Worm (Caenorhabditis elegans): ENCODE results near the gene R11D1.10.

R11D1.10 gene

ce11 chrV:12736166-12736753 lies 6.9 kb downstream of the R11D1.10 start, which contains the start of gene cky-1:
cky-1 (plus strand) TSS chrV:12736703.
- no peak for TF ChIP-seq ztf-29 (GFP tag; IDR thresholded peaks at IDR 0.05)
- TF ChIP-seq tab-1 (GFP tag; IDR thresholded peaks at IDR 0.05) = no peak
- TF ChIP-seq med-1 (GFP tag; optimal IDR thresholded peaks at IDR 0.05; ENCODE audit: insufficient read depth) = no peak
- no peak for TF ChIP-seq T22C8.4 (GFP tag; IDR thresholded peaks at IDR 0.05)
- TF ChIP-seq klf-2 (GFP tag; conservative IDR thresholded peaks at IDR 0.05) = no peak
- TF ChIP-seq ref-1 (GFP tag; conservative IDR thresholded peaks at IDR 0.05) = no peak
- TF ChIP-seq ztf-23 (GFP tag; IDR thresholded peaks at IDR 0.05) = no peak
- no peak for TF ChIP-seq cog-1 (tag; optimal IDR thresholded peaks at IDR 0.05)
- no peak for TF ChIP-seq flt-1 (GFP tag; IDR thresholded peaks at IDR 0.05)

DNA sequence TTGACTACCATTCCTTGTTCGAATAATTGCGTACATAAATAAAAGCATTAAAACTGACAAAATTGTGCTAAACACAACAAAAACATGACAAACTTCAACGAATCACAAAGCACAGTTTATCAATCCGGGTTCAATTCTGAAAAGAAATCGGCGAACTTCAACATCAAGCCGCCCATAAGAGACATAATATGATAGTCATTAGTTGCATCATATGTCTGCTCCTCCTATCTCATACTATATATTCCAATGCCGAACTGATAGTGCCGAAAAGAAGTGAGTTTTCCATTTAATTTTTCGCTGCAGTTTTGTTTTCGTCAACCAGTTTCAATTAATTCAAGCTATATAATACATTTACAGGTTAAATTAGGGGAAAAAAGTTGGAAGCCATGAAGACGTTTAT lies 12.4 kb downstream of the R11D1.10 start, which contains the start of gene hrg-7:
TSS of gene hrg-7 (plus strand) at position 358 of the 400 bp plus-strand sequence.
- TF ChIP-seq T22C8.4 (GFP tag; IDR thresholded peaks at IDR 0.05) = no peak
- no peak for TF ChIP-seq flt-1 (GFP tag; IDR thresholded peaks at IDR 0.05)
- TF ChIP-seq ztf-29 (GFP tag; IDR thresholded peaks at IDR 0.05) = no peak
- no peak for TF ChIP-seq tab-1 (GFP tag; IDR thresholded peaks at IDR 0.05)
- no peak for TF ChIP-seq cog-1 (tag; optimal IDR thresholded peaks at IDR 0.05)
- no peak for TF ChIP-seq klf-2 (GFP tag; conservative IDR thresholded peaks at IDR 0.05)
- TF ChIP-seq ref-1 (GFP tag; conservative IDR thresholded peaks at IDR 0.05) = no peak

ce11 chrV:12743778-12744502 lies 14.6 kb downstream of the R11D1.10 start:
- no peak for TF ChIP-seq med-1 (GFP tag; optimal IDR thresholded peaks at IDR 0.05; ENCODE audit: insufficient read depth)
- TF ChIP-seq cog-1 (tag; optimal IDR thresholded peaks at IDR 0.05) = no peak
- TF ChIP-seq flt-1 (GFP tag; IDR thresholded peaks at IDR 0.05) = no peak
- no peak for TF ChIP-seq ztf-29 (GFP tag; IDR thresholded peaks at IDR 0.05)
- no peak for TF ChIP-seq T22C8.4 (GFP tag; IDR thresholded peaks at IDR 0.05)
- no peak for TF ChIP-seq klf-2 (GFP tag; conservative IDR thresholded peaks at IDR 0.05)
- no peak for TF ChIP-seq ref-1 (GFP tag; conservative IDR thresholded peaks at IDR 0.05)
- no peak for TF ChIP-seq tab-1 (GFP tag; IDR thresholded peaks at IDR 0.05)

ce11 chrV:12744979-12745378 lies 15.7 kb downstream of the R11D1.10 start, which contains the start of gene C15C8.7:
C15C8.7 (minus strand) TSS chrV:12745050.
- no peak for TF ChIP-seq ztf-29 (GFP tag; IDR thresholded peaks at IDR 0.05)
- TF ChIP-seq tab-1 (GFP tag; IDR thresholded peaks at IDR 0.05) = no peak
- TF ChIP-seq med-1 (GFP tag; optimal IDR thresholded peaks at IDR 0.05; ENCODE audit: insufficient read depth) = no peak
- TF ChIP-seq ztf-23 (GFP tag; IDR thresholded peaks at IDR 0.05) = no peak
- TF ChIP-seq flt-1 (GFP tag; IDR thresholded peaks at IDR 0.05) = no peak
- no peak for TF ChIP-seq cog-1 (tag; optimal IDR thresholded peaks at IDR 0.05)
- no peak for TF ChIP-seq ref-1 (GFP tag; conservative IDR thresholded peaks at IDR 0.05)
- no peak for TF ChIP-seq klf-2 (GFP tag; conservative IDR thresholded peaks at IDR 0.05)
- no peak for TF ChIP-seq T22C8.4 (GFP tag; IDR thresholded peaks at IDR 0.05)

DNA sequence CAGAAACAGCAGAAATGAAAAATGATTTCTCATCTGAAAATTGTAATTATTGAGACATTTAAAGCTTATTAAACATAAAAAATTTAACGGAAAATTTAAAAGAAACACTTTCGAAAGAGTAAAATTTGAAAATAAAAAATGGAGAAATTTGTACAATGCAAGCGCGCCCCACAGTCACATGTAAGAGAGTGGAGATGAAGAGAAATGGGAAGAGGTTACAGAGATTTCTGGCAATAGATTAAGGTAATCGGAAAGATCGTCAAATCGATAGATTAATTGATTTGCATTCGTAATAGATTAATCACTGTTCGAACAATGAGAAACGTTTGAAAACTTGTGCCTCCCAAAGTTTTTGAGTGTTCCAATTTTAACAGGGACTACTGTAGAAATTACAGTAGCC lies 18.1 kb downstream of the R11D1.10 start, which contains the start of gene C15C8.4:
TSS of gene C15C8.4 (minus strand) at position 33 of the 400 bp plus-strand sequence.
- no peak for TF ChIP-seq ztf-29 (GFP tag; IDR thresholded peaks at IDR 0.05)
- TF ChIP-seq cog-1 (tag; optimal IDR thresholded peaks at IDR 0.05) = no peak
- no peak for TF ChIP-seq klf-2 (GFP tag; conservative IDR thresholded peaks at IDR 0.05)

DNA sequence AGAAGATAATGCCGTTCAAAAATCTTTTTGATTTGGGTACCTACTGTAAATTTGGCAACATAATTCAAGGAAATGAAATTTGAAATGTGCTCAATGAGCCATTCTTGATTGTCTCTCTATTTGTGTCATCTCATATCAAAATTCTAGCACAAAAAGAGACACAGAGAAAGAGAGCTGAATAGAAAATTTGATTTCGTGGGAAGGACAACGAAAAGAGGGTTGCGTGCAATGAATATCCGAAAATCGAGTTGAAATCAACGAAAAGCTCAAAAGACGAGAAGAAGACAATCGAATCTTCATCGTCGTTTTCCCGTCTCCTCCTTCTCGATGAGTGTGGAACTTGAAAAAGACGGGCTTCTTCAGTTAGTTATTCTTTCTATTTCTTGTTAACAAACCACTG lies 18.5 kb downstream of the R11D1.10 start, which contains the start of gene C15C8.5:
TSS of gene C15C8.5 (plus strand) at position 152 of the 400 bp plus-strand sequence.
- TF ChIP-seq cog-1 (tag; optimal IDR thresholded peaks at IDR 0.05) = no peak
- TF ChIP-seq ztf-29 (GFP tag; IDR thresholded peaks at IDR 0.05) = no peak
- TF ChIP-seq klf-2 (GFP tag; conservative IDR thresholded peaks at IDR 0.05) = no peak
- no peak for TF ChIP-seq ztf-23 (GFP tag; IDR thresholded peaks at IDR 0.05)
- TF ChIP-seq tab-1 (GFP tag; IDR thresholded peaks at IDR 0.05) = no peak
- TF ChIP-seq ref-1 (GFP tag; conservative IDR thresholded peaks at IDR 0.05) = no peak
- no peak for TF ChIP-seq T22C8.4 (GFP tag; IDR thresholded peaks at IDR 0.05)
- no peak for TF ChIP-seq flt-1 (GFP tag; IDR thresholded peaks at IDR 0.05)
- no peak for TF ChIP-seq med-1 (GFP tag; optimal IDR thresholded peaks at IDR 0.05; ENCODE audit: insufficient read depth)

DNA sequence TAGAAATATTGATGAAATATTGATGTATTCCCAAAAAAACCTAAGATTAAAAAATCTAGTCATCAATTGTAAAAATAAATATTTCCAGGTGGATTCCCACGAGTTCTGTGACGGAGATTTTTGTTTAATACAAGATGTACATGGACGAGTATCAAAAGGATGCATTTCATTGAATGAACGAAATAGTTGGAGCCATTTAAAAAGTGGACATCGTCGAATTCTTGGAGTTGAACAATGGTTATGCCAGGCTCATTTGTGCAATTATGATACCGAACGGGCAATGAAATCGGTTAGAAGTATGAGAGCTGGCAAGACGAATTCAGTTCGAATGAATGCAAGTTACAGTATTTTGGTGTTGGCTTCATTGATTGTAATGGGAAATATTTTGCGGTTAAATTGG lies 20.2 kb downstream of the R11D1.10 start:
- no peak for TF ChIP-seq tab-1 (GFP tag; IDR thresholded peaks at IDR 0.05)

DNA sequence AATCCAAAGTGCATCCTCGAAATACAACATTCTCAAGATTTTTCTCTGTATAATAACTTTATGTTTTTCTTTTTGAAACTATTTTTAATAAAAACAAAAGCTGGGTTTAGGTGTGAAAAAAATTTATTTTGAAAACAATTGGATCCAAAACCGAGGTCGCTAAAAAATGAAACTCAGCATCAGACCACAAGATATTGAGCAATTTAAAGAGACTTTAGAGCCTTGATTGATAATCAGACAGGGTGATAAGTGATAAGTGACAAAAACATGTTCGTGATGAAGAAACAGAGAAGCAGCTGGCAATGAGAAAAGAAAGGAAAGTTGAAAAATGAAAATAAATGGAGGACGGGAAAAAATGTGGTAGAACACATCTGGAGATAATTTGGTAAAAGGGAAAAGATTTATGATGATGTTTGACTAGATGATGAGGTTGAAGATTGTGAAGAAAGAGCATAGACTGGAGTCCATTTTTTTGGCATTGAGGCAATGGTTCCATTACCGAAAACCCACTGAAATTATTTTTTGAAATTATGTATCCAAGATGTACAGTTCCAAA lies 22.3 kb downstream of the R11D1.10 start, which contains the start of gene C15C8.6:
TSS of gene C15C8.6 (minus strand) at position 51 of the 556 bp plus-strand sequence.
- no peak for TF ChIP-seq T22C8.4 (GFP tag; IDR thresholded peaks at IDR 0.05)
- TF ChIP-seq klf-2 (GFP tag; conservative IDR thresholded peaks at IDR 0.05) = no peak
- TF ChIP-seq ztf-29 (GFP tag; IDR thresholded peaks at IDR 0.05) = no peak
- no peak for TF ChIP-seq ref-1 (GFP tag; conservative IDR thresholded peaks at IDR 0.05)
- no peak for TF ChIP-seq ztf-23 (GFP tag; IDR thresholded peaks at IDR 0.05)

ce11 chrV:12752407-12752806 lies 23.1 kb downstream of the R11D1.10 start, which contains the start of gene C15C8.8:
C15C8.8 (minus strand) TSS chrV:12752507.
- TF ChIP-seq tab-1 (GFP tag; IDR thresholded peaks at IDR 0.05) (no peak), T22C8.4 (GFP tag; IDR thresholded peaks at IDR 0.05) (no peak), med-1 (GFP tag; optimal IDR thresholded peaks at IDR 0.05; ENCODE audit: insufficient read depth) (no peak), ref-1 (GFP tag; conservative IDR thresholded peaks at IDR 0.05) (no peak), klf-2 (GFP tag; conservative IDR thresholded peaks at IDR 0.05) (no peak), ztf-23 (GFP tag; IDR thresholded peaks at IDR 0.05) (no peak), flt-1 (GFP tag; IDR thresholded peaks at IDR 0.05) (no peak), ztf-29 (GFP tag; IDR thresholded peaks at IDR 0.05) (no peak), cog-1 (tag; optimal IDR thresholded peaks at IDR 0.05) (no peak)

Measured in whole organism, midembryonic.